Worm (Caenorhabditis elegans) whole organism, early embryonic: ENCODE measurements around the gene Y110A2AL.6.

Experiments
- B0310.2 ChIP-seq: sonication (generic microtip); optimal IDR thresholded peaks from 2 replicates; lab custom pipeline; 2016; ENCODE audit warnings: mild to moderate bottlenecking, missing genetic modification characterization, missing compliant biosample characterization
- aly-1 ChIP-seq: sonication (generic microtip); optimal IDR thresholded peaks from 2 replicates; lab custom pipeline; 2016; ENCODE audit warnings: missing genetic modification characterization, missing compliant biosample characterization
- ama-1 ChIP-seq: fragments of 150-350 bp; optimal IDR thresholded peaks from 2 replicates; lab custom pipeline; 2014
- hmbx-1 ChIP-seq: sonication (generic microtip); optimal IDR thresholded peaks from 2 replicates; lab custom pipeline; 2016; ENCODE audit warnings: mild to moderate bottlenecking, missing genetic modification characterization, missing compliant biosample characterization

DNA sequence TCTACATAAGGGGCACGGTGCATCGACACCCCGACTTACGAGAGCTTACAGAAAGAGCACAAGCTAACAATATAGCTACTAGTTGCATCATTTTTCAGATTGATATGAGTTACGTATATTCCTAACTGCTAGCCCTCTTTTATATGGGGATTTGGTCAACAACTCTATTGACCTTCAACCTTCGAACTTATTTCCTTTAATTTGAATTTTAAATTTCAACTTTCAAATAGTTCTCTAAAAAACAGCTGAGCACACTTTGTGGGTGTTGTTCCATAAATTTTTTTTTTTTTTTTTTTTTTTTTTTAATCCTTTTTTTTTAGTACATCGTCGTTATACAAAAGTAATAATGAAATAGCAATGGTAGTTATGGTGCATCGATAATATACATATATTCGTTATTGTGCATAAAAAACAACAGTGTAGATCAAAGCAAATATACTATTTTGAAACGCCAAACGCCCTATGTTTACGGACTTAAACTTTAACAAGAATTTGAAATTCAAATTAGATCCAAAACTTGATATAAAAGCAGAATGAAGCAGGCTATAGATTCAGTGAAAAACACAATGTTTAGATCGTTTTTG, 25.2 kb upstream of the Y110A2AL.6 start, which contains the start of the genes Y110A2AL.9 and Y110A2AL.3:
- TF ChIP-seq B0310.2 (tag; lab: Kevin White, UChicago) = no peak
- no peak for TF ChIP-seq ama-1 (lab: Kevin White, UChicago)
- TF ChIP-seq hmbx-1 (tag; lab: Kevin White, UChicago) = no peak
- no peak for TF ChIP-seq aly-1 (tag; lab: Kevin White, UChicago)
